Worm (Caenorhabditis elegans): ENCODE results near the gene C53D6.4.

Gene C53D6.4

DNA sequence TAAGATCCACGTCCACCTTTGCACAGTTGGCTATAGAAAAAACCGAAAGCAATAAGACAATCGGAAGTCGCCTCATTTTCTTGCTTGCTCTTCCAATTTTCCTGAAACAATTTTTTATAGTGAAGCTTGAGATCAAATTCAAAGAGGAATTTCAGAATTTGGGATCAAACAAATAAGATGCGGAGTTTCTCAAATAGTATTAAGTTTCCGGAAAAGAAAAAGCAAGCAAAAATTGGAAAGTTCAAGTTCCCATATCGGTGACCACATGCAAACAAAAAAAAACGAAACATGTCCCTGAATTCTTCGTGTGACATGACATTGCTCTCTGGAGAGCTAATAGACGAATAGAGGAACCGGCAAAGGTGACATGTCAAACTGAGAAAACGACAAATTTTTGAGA lies 15.4 kb downstream of the C53D6.4 start, which contains the start of gene unc-129:
Gene unc-129, minus strand, starts transcription at position 101 of the 400 bp plus-strand sequence.
- TF ChIP-seq unc-62 (GFP tag; optimal IDR thresholded peaks at IDR 0.05): no peak

DNA sequence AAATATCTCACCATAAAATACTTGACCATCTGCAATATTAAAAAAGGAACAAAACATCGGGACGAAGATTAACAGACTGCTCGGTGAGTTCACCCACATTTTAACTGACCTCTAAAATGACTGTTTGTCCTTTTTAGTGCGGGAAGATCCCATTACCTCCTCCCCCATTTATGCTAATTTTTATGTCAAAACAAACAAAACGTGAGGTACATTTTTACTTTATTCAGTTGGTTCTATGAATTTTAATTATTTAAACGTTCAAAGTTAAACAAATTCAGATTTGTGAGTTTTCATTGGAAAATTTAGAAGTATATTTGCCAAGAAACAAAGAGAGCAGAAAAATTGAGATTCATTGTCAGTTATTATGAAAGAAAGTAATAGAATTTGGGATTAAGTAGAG lies 18.1 kb downstream of the C53D6.4 start, which contains the start of gene C53D6.8:
Gene C53D6.8, minus strand, starts transcription at position 101 of the 400 bp plus-strand sequence.
- no peak for TF ChIP-seq unc-62 (GFP tag; optimal IDR thresholded peaks at IDR 0.05)

ce11 chrIV:9001184-9001583 lies 19.6 kb downstream of the C53D6.4 start:
- TF ChIP-seq unc-62 (GFP tag; optimal IDR thresholded peaks at IDR 0.05): no peak

DNA sequence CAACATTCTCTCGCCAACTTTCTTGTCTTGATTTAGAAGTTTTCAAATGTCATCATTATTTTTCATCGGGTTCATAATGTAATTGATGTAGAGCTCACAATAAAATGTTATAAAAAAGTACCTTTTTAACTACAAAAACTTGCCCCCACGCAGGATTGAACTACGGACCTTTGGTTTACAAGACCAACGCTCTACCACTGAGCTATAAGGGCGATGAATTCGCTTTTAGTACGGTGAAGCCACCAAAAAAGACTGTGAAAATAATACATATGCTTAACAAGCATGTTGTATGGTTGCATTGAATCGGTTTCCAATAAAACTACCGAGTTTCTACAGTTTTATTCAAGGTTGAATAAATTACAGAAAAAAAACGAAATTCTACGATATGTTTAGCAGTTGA lies 20.1 kb downstream of the C53D6.4 start:
- no peak for TF ChIP-seq unc-62 (GFP tag; optimal IDR thresholded peaks at IDR 0.05)

- no peak for TF ChIP-seq unc-62 (GFP tag; optimal IDR thresholded peaks at IDR 0.05)
Observed at ce11 chrIV:8994487-8994886, 26.3 kb downstream of the C53D6.4 start.

ce11 chrIV:8992786-8993185 lies 28.0 kb downstream of the C53D6.4 start, which contains the start of gene mltn-12:
TSS of gene mltn-12 (plus strand) at chrIV:8993086.
- TF ChIP-seq unc-62 (GFP tag; optimal IDR thresholded peaks at IDR 0.05): no peak

- no peak for TF ChIP-seq unc-62 (GFP tag; optimal IDR thresholded peaks at IDR 0.05)
Observed at ce11 chrIV:8986761-8987316, 33.9 kb downstream of the C53D6.4 start, which contains the start of gene bre-1. TSS of gene bre-1 (plus strand) at chrIV:8987266.

DNA sequence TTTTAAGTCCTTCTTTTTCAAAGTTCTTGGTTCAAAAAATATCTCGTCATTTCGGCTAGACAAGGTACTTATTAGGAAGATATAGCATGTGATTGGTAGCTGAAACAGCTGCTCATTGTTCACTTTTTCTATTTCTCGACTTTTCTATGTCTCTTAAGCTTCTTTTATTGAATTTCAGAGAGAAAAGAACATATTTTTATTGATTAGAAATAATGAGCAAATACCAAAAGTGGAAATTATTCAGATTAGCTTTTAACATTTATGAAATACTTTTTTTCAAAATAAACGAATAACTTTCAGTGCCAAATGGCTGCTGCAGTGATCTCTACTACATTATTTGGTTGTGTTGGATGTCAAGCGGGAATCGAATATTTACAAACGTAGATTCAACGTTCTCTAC lies 36.2 kb downstream of the C53D6.4 start, which contains the start of gene nstp-1:
Gene nstp-1, plus strand, starts transcription at position 301 of the 400 bp plus-strand sequence.
- TF ChIP-seq unc-62 (GFP tag; optimal IDR thresholded peaks at IDR 0.05): no peak

DNA sequence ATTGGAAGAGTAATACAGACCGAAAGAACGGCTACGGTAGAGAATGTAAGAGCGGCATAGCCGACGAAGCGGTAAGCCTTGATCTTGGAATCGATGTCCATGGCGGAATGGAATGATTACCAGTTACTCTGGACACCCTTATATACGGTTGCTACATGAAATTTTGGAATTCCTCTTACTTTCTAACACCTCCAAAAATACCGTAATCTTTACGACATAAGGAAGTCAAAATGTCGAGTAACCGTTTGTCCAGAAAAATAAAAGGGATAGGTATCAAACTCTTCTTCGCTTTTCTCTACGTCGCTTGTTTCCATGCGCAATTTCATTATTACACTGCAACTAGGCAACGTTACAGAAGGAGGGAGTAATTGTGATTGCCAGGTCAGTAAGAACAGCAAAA lies 41.0 kb downstream of the C53D6.4 start, which contains the start of gene col-119:
Gene col-119, minus strand, starts transcription at position 101 of the 400 bp plus-strand sequence.
- no peak for TF ChIP-seq unc-62 (GFP tag; optimal IDR thresholded peaks at IDR 0.05)

DNA sequence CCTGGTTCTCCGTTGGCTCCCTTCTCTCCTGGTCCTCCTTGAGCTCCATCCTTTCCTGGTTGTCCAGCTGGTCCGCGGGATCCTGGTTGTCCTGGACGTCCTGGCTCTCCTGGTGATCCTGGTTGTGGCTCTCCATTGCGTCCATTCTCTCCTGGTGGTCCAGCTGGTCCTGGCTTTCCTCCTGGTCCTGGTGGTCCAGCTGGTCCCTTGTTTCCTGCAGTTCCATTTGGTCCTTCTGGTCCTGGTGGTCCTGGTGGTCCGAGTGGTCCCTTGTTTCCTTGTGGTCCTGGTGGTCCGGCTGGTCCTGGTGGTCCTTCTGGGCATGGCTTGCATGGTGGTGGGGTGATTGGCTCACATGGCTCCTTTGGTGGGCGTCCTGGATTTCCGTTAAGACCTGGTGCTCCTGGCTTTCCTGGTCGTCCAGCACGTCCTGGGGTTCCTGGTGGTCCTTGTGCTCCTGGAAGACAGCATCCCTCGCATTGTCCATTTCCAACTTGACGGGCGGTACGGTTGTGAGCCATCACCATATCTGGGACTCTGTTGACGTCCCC lies 41.6 kb downstream of the C53D6.4 start:
- TF ChIP-seq unc-62 (GFP tag; optimal IDR thresholded peaks at IDR 0.05): no peak

ce11 chrIV:8978047-8978446 lies 42.7 kb downstream of the C53D6.4 start:
- TF ChIP-seq unc-62 (GFP tag; optimal IDR thresholded peaks at IDR 0.05): no peak

ce11 chrIV:8975331-8975625 lies 45.5 kb downstream of the C53D6.4 start, which contains the start of gene pdzd-8:
TSS of gene pdzd-8 (plus strand) at chrIV:8975526.
- no peak for TF ChIP-seq unc-62 (GFP tag; optimal IDR thresholded peaks at IDR 0.05)

DNA sequence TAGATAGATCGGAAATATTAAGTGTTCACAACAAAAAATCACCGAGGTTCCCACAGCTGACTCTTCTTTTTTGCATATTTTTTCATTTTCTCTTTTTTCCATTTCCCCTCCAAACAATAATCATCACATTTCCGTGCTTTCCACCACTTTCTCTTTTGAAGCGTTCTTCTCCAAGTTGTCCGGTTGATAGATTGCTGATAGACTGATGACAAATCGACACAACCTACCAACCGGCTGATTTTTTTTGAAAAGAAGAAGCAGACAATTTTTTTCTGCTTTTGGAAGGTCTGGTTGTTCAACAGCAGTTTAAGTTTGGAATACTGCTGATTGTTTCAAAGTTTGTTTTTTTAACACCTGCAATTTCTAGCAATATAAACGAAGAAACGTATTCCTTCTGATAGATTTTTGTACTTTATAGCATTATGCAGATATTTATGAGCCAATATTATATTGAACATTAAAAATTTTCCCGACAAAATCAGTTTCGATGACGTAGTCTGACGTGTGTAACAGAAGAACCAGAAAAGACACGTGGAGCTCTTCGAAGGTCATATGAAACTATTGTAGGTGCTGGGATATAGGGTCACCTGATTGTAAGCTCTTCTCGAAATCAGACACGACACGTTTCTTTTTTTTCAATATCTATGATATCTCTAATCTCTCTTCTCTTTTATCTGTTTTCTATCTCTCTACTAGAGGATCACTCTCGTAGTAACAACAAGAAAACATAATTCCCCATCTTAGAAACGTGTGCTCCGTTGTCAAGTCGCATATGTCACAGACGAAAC lies 46.0 kb downstream of the C53D6.4 start:
- TF ChIP-seq unc-62 (GFP tag; optimal IDR thresholded peaks at IDR 0.05): no peak

ce11 chrIV:8973249-8973958 lies 47.3 kb downstream of the C53D6.4 start, which contains the start of gene C53B4.3:
TSS of gene C53B4.3 (minus strand) at chrIV:8973712.
- no peak for TF ChIP-seq unc-62 (GFP tag; optimal IDR thresholded peaks at IDR 0.05)

All from whole organism, dauer.